Worm (Caenorhabditis elegans) whole organism, late embryonic: ENCODE data around the gene C02E7.10.

Experiments used
- C08G9.2 ChIP-seq: sonication (generic microtip); optimal IDR thresholded peaks from 2 replicates; lab custom pipeline; 2016; ENCODE audit warnings: mild to moderate bottlenecking, missing genetic modification characterization, moderate library complexity, missing compliant biosample characterization
- ceh-2 ChIP-seq: sonication (generic microtip); optimal IDR thresholded peaks from 2 replicates; lab custom pipeline; 2016; ENCODE audit warnings: missing genotype, missing genetic modification characterization, missing compliant biosample characterization
- hlh-13 ChIP-seq: fragments of 200-800 bp; sonication (Bioruptor generic); optimal IDR thresholded peaks from 2 replicates; lab custom pipeline; 2018; ENCODE audit warnings: mild to moderate bottlenecking, missing genetic modification characterization, missing compliant biosample characterization
- nfya-1 ChIP-seq: sonication (generic microtip); optimal IDR thresholded peaks from 2 replicates; lab custom pipeline; 2017; ENCODE audit warnings: missing genetic modification characterization, mild to moderate bottlenecking, missing compliant biosample characterization, antibody characterized with exemption, moderate library complexity
- nhr-11 ChIP-seq: fragments of 150-350 bp; optimal IDR thresholded peaks from 2 replicates; lab custom pipeline; 2014; ENCODE audit warnings: missing biosample characterization, missing genetic modification characterization
- pros-1 ChIP-seq: fragments of 150-350 bp; optimal IDR thresholded peaks from 2 replicates; lab custom pipeline; 2014; ENCODE audit warnings: missing biosample characterization, missing genetic modification reagents, missing genetic modification characterization
- rnt-1 ChIP-seq: sonication (generic microtip); optimal IDR thresholded peaks from 2 replicates; lab custom pipeline; 2016; ENCODE audit warnings: missing genetic modification characterization, missing compliant biosample characterization
- unc-86 ChIP-seq: sonication (generic microtip); optimal IDR thresholded peaks from 2 replicates; lab custom pipeline; 2016; ENCODE audit warnings: missing genetic modification characterization, missing compliant biosample characterization

DNA sequence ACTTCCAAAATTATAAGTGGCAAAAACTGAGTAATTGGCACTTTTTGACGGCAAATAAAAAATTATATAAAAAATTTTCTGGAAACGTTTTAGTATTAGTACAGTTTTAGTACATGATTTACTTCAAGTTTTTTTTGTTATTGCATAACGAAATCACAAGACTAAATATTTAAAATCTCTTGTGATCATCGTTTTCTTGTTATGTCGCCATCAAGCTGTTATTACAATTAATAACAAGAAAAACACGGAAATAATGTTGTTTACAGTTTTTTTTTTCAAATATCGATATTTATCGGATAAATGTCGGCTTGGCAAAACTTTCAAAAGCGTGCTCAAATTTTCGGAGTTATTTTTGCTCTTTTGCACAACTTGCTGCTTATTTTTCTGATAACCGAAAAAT is 15.8 kb upstream of the C02E7.10 start, which contains the start of gene str-209:
- no peak for TF ChIP-seq nhr-11 (tag; lab: Kevin White, UChicago)
- TF ChIP-seq rnt-1 (tag; lab: Kevin White, UChicago) = no peak
- no peak for TF ChIP-seq hlh-13 (GFP tag; lab: Kevin White, UChicago)
- TF ChIP-seq ceh-2 (tag; lab: Kevin White, UChicago) = no peak
- no peak for TF ChIP-seq C08G9.2
- TF ChIP-seq nfya-1 (tag; lab: Kevin White, UChicago) = no peak
- TF ChIP-seq pros-1 (tag; lab: Kevin White, UChicago) = no peak
- TF ChIP-seq unc-86 (tag; lab: Kevin White, UChicago) = no peak
